Fruit fly (Drosophila melanogaster): ENCODE data around the gene Cpr65Aw.

- no peak for TF ChIP-seq fru (GFP tag; optimal IDR thresholded peaks at IDR 0.05)
- TF ChIP-seq Dfd (GFP tag; optimal IDR thresholded peaks at IDR 0.05): no peak
- no peak for TF ChIP-seq Myc (optimal IDR thresholded peaks at IDR 0.05)
- TF ChIP-seq brk (GFP tag; optimal IDR thresholded peaks at IDR 0.05): no peak
- TF ChIP-seq h (GFP tag; optimal IDR thresholded peaks at IDR 0.05): no peak
- no peak for TF ChIP-seq dsf (GFP tag; optimal IDR thresholded peaks at IDR 0.05; ENCODE audit: borderline replicate concordance)
- TF ChIP-seq Mio (GFP tag; optimal IDR thresholded peaks at IDR 0.05): no peak
- TF ChIP-seq HLH106 (tag; optimal IDR thresholded peaks at IDR 0.05): no peak
- TF ChIP-seq GATAd (GFP tag; optimal IDR thresholded peaks at IDR 0.05): no peak
- no peak for TF ChIP-seq dl (GFP tag; optimal IDR thresholded peaks at IDR 0.05; ENCODE audit: insufficient read depth in 1 of 2, partially characterized antibody in 2 of 2)
- no peak for TF ChIP-seq Abd-B (GFP tag; optimal IDR thresholded peaks at IDR 0.05)
Observed at dm6 chr3L:6110673-6111449, 31.4 kb downstream of the Cpr65Aw start.
